Fruit fly (Drosophila melanogaster) whole organism, embryonic: ENCODE measurements around the gene CG12723.

ENCODE experiments used
- Abd-B ChIP-seq: fragments of 200-800 bp; sonication (Bioruptor generic); optimal IDR thresholded peaks from 2 replicates; lab custom pipeline; 2018; ENCODE audit warnings: missing biosample characterization, mild to moderate bottlenecking, missing genetic modification characterization, moderate library complexity
- Ada2b ChIP-seq: fragments of 200-800 bp; sonication (Bioruptor generic); IDR thresholded peaks from 2 replicates; pipeline ENCODE4 v1.3.6; 2022; ENCODE audit warnings: missing biosample characterization, missing genetic modification characterization
- Adf1 ChIP-seq: fragments of 200-800 bp; sonication (Bioruptor generic); IDR thresholded peaks from 2 replicates; pipeline ENCODE4 v1.3.6; 2022; ENCODE audit warnings: missing biosample characterization, missing genetic modification characterization
- B-H2 ChIP-seq: fragments of 200-800 bp; sonication (Bioruptor generic); optimal IDR thresholded peaks from 2 replicates; lab custom pipeline; 2018; ENCODE audit warnings: missing biosample characterization, mild to moderate bottlenecking, missing genetic modification characterization
- BtbVII ChIP-seq: fragments of 200-800 bp; sonication (Bioruptor generic); optimal IDR thresholded peaks from 3 replicates; lab custom pipeline; 2017; ENCODE audit warnings: missing biosample characterization, mild to moderate bottlenecking, missing genetic modification characterization
- Bteb2 ChIP-seq: fragments of 200-800 bp; sonication (Bioruptor generic); optimal IDR thresholded peaks from 2 replicates; lab custom pipeline; 2016; ENCODE audit warnings: missing biosample characterization, missing genetic modification characterization
- CG1024 ChIP-seq: fragments of 200-800 bp; sonication (Bioruptor generic); IDR thresholded peaks from 2 replicates; pipeline ENCODE4 v1.3.6; 2022; ENCODE audit warnings: missing biosample characterization, missing genetic modification characterization
- CG10431 ChIP-seq: fragments of 200-800 bp; sonication (Bioruptor generic); optimal IDR thresholded peaks from 3 replicates; lab custom pipeline; 2018; ENCODE audit warnings: missing biosample characterization, mild to moderate bottlenecking, missing genetic modification characterization
- CG10565 ChIP-seq: fragments of 200-800 bp; sonication (Bioruptor generic); optimal IDR thresholded peaks from 3 replicates; lab custom pipeline; 2016; ENCODE audit warnings: missing biosample characterization, mild to moderate bottlenecking, missing genetic modification characterization
- CG11723 ChIP-seq: fragments of 200-800 bp; sonication (Bioruptor generic); optimal IDR thresholded peaks from 2 replicates; lab custom pipeline; 2017; ENCODE audit warnings: missing biosample characterization, mild to moderate bottlenecking, missing genetic modification characterization
- CG12219 ChIP-seq: fragments of 200-800 bp; sonication (Bioruptor generic); optimal IDR thresholded peaks from 3 replicates; lab custom pipeline; 2018; ENCODE audit warnings: missing biosample characterization, mild to moderate bottlenecking, missing genetic modification characterization
- CG12744 ChIP-seq: fragments of 200-800 bp; sonication (Bioruptor generic); optimal IDR thresholded peaks from 2 replicates; lab custom pipeline; 2016; ENCODE audit warnings: missing biosample characterization, missing genetic modification characterization
- CG13287 ChIP-seq: fragments of 200-800 bp; sonication (Bioruptor generic); IDR thresholded peaks from 2 replicates; pipeline ENCODE4 v1.3.6; 2022; ENCODE audit warnings: missing biosample characterization, missing genetic modification characterization; ENCODE audit not compliant: partially characterized antibody
- CG18011 ChIP-seq: fragments of 200-800 bp; sonication (Bioruptor generic); optimal IDR thresholded peaks from 2 replicates; lab custom pipeline; 2017; ENCODE audit warnings: missing biosample characterization, missing genetic modification characterization, mild to moderate bottlenecking, moderate library complexity, missing genotype
- CG18599 ChIP-seq: fragments of 200-800 bp; sonication (Bioruptor generic); optimal IDR thresholded peaks from 3 replicates; lab custom pipeline; 2017; ENCODE audit warnings: missing biosample characterization, missing genetic modification characterization, mild to moderate bottlenecking, moderate library complexity, missing genetic modification reagents
- CG18619 ChIP-seq: fragments of 200-800 bp; sonication (Bioruptor generic); optimal IDR thresholded peaks from 3 replicates; lab custom pipeline; 2017; ENCODE audit warnings: missing biosample characterization, mild to moderate bottlenecking, missing genetic modification characterization
- CG3407 ChIP-seq: fragments of 200-800 bp; sonication (Bioruptor generic); optimal IDR thresholded peaks from 2 replicates; lab custom pipeline; 2018; ENCODE audit warnings: missing biosample characterization, mild to moderate bottlenecking, missing genetic modification characterization
- CG3838 ChIP-seq: fragments of 200-800 bp; sonication (Bioruptor generic); optimal IDR thresholded peaks from 3 replicates; lab custom pipeline; 2016; ENCODE audit warnings: missing biosample characterization, missing genetic modification characterization
- CG3847 ChIP-seq: fragments of 200-800 bp; sonication (Bioruptor generic); IDR thresholded peaks from 2 replicates; pipeline ENCODE4 v1.3.6; 2022; ENCODE audit warnings: missing biosample characterization, missing genetic modification characterization
- CG7745 ChIP-seq: fragments of 200-800 bp; sonication (Bioruptor generic); optimal IDR thresholded peaks from 2 replicates; lab custom pipeline; 2018; ENCODE audit warnings: missing biosample characterization, mild to moderate bottlenecking, missing genetic modification characterization, moderate library complexity
- CG8089 ChIP-seq: fragments of 200-800 bp; sonication (Bioruptor generic); optimal IDR thresholded peaks from 3 replicates; lab custom pipeline; 2016; ENCODE audit warnings: missing biosample characterization, missing genetic modification characterization
- CG8388 ChIP-seq: fragments of 200-800 bp; sonication (Bioruptor generic); optimal IDR thresholded peaks from 2 replicates; lab custom pipeline; 2019; ENCODE audit warnings: missing biosample characterization, mild to moderate bottlenecking, missing genetic modification characterization, moderate library complexity
- Dip3 ChIP-seq: fragments of 200-800 bp; sonication (Bioruptor generic); optimal IDR thresholded peaks from 3 replicates; lab custom pipeline; 2016; ENCODE audit warnings: missing biosample characterization, missing genetic modification characterization
- Ets97D ChIP-seq: fragments of 200-800 bp; sonication (Bioruptor generic); optimal IDR thresholded peaks from 3 replicates; lab custom pipeline; 2016; ENCODE audit warnings: missing biosample characterization, missing genetic modification characterization
- GATAe ChIP-seq: fragments of 200-800 bp; sonication (Bioruptor generic); conservative IDR thresholded peaks from 2 replicates; pipeline ENCODE4 v1.3.6; 2022; ENCODE audit warnings: missing biosample characterization, missing genetic modification characterization
- HLH4C ChIP-seq: fragments of 200-800 bp; sonication (Bioruptor generic); IDR thresholded peaks from 3 replicates; pipeline ENCODE4 v1.3.6; 2022; ENCODE audit warnings: missing biosample characterization, missing genetic modification characterization; ENCODE audit not compliant: partially characterized antibody
- Max ChIP-seq: fragments of 200-800 bp; sonication (Bioruptor generic); optimal IDR thresholded peaks from 2 replicates; lab custom pipeline; 2016; ENCODE audit warnings: missing biosample characterization, mild to moderate bottlenecking, missing genetic modification characterization
- NC2β ChIP-seq: fragments of 200-800 bp; sonication (Bioruptor generic); optimal IDR thresholded peaks from 2 replicates; lab custom pipeline; 2016; ENCODE audit warnings: missing biosample characterization, missing genetic modification characterization
- PHDP ChIP-seq: fragments of 200-800 bp; sonication (Bioruptor generic); optimal IDR thresholded peaks from 3 replicates; lab custom pipeline; 2018; ENCODE audit warnings: missing biosample characterization, mild to moderate bottlenecking, missing genetic modification characterization, moderate library complexity
- Scr ChIP-seq: fragments of 200-800 bp; sonication (Bioruptor generic); IDR thresholded peaks from 2 replicates; pipeline ENCODE4 v1.3.6; 2022; ENCODE audit warnings: missing biosample characterization, missing genetic modification characterization; ENCODE audit not compliant: partially characterized antibody
- Side ChIP-seq: fragments of 200-800 bp; sonication (Bioruptor generic); optimal IDR thresholded peaks from 2 replicates; lab custom pipeline; 2016; ENCODE audit warnings: missing biosample characterization, missing genetic modification characterization
- Six4 ChIP-seq: fragments of 200-800 bp; sonication (Bioruptor generic); optimal IDR thresholded peaks from 2 replicates; lab custom pipeline; 2016; ENCODE audit warnings: missing biosample characterization, missing genetic modification characterization
- Sox102F ChIP-seq: fragments of 200-800 bp; sonication (Bioruptor generic); optimal IDR thresholded peaks from 2 replicates; lab custom pipeline; 2018; ENCODE audit warnings: missing biosample characterization, mild to moderate bottlenecking, missing genetic modification characterization, moderate library complexity
- Spps ChIP-seq: fragments of 200-800 bp; sonication (Bioruptor generic); optimal IDR thresholded peaks from 2 replicates; lab custom pipeline; 2018; ENCODE audit warnings: missing biosample characterization, mild to moderate bottlenecking, missing genetic modification characterization
- TFAM ChIP-seq: fragments of 200-800 bp; sonication (Bioruptor generic); optimal IDR thresholded peaks from 2 replicates; lab custom pipeline; 2017; ENCODE audit warnings: missing biosample characterization, missing genetic modification characterization, inconsistent platforms
- ap ChIP-seq: fragments of 200-800 bp; sonication (Bioruptor generic); IDR thresholded peaks from 2 replicates; pipeline ENCODE4 v1.3.6; 2022; ENCODE audit warnings: missing biosample characterization, missing genetic modification characterization
- ato ChIP-seq: fragments of 200-800 bp; sonication (Bioruptor generic); IDR thresholded peaks from 2 replicates; pipeline ENCODE4 v1.3.6; 2022; ENCODE audit warnings: missing biosample characterization, missing genetic modification characterization; ENCODE audit not compliant: partially characterized antibody
- bowl ChIP-seq: fragments of 200-800 bp; sonication (Bioruptor generic); IDR thresholded peaks from 2 replicates; pipeline ENCODE4 v1.3.6; 2022; ENCODE audit warnings: missing biosample characterization, missing genetic modification characterization
- cas ChIP-seq: fragments of 200-800 bp; sonication (Bioruptor generic); IDR thresholded peaks from 2 replicates; pipeline ENCODE4 v1.3.6; 2022; ENCODE audit warnings: missing biosample characterization, missing genetic modification characterization
- chn ChIP-seq: fragments of 200-800 bp; sonication (Bioruptor generic); optimal IDR thresholded peaks from 2 replicates; lab custom pipeline; 2016; ENCODE audit warnings: missing biosample characterization, missing genetic modification characterization
- ci ChIP-seq: fragments of 200-800 bp; sonication (Bioruptor generic); IDR thresholded peaks from 3 replicates; pipeline ENCODE4 v1.3.6; 2022; ENCODE audit warnings: missing biosample characterization, missing genetic modification characterization
- crc ChIP-seq: fragments of 200-800 bp; sonication (Bioruptor generic); optimal IDR thresholded peaks from 2 replicates; lab custom pipeline; 2016; ENCODE audit warnings: missing biosample characterization, missing genetic modification characterization
- dimm ChIP-seq: fragments of 200-800 bp; sonication (Bioruptor generic); IDR thresholded peaks from 2 replicates; pipeline ENCODE4 v1.3.6; 2022; ENCODE audit warnings: missing biosample characterization, missing genetic modification characterization
- dysf ChIP-seq: fragments of 200-800 bp; sonication (Bioruptor generic); IDR thresholded peaks from 3 replicates; pipeline ENCODE4 v1.3.6; 2022; ENCODE audit warnings: missing biosample characterization, missing genetic modification characterization
- eyg ChIP-seq: fragments of 200-800 bp; sonication (Bioruptor generic); optimal IDR thresholded peaks from 3 replicates; lab custom pipeline; 2016; ENCODE audit warnings: missing biosample characterization, missing genetic modification characterization
- gce ChIP-seq: fragments of 200-800 bp; sonication (Bioruptor generic); IDR thresholded peaks from 3 replicates; pipeline ENCODE4 v1.3.6; 2022; ENCODE audit warnings: missing biosample characterization, missing genetic modification characterization
- lbe ChIP-seq: fragments of 200-800 bp; sonication (Bioruptor generic); optimal IDR thresholded peaks from 2 replicates; lab custom pipeline; 2016; ENCODE audit warnings: missing biosample characterization, mild to moderate bottlenecking, missing genetic modification characterization
- nau ChIP-seq: fragments of 200-800 bp; sonication (Bioruptor generic); optimal IDR thresholded peaks from 3 replicates; lab custom pipeline; 2017; ENCODE audit warnings: missing biosample characterization, mild to moderate bottlenecking, missing genetic modification characterization, missing genetic modification reagents
- sd ChIP-seq: fragments of 200-800 bp; sonication (Bioruptor generic); optimal IDR thresholded peaks from 3 replicates; lab custom pipeline; 2018; ENCODE audit warnings: missing biosample characterization, mild to moderate bottlenecking, missing genetic modification characterization, moderate library complexity
- wor ChIP-seq: fragments of 200-800 bp; sonication (Bioruptor generic); IDR thresholded peaks from 2 replicates; pipeline ENCODE4 v1.3.6; 2022; ENCODE audit warnings: missing biosample characterization, missing genetic modification characterization
- z ChIP-seq: fragments of 200-800 bp; sonication (Bioruptor generic); IDR thresholded peaks from 3 replicates; pipeline ENCODE4 v1.3.6; 2022; ENCODE audit warnings: missing biosample characterization, missing genetic modification characterization

The CG12723 gene

DNA sequence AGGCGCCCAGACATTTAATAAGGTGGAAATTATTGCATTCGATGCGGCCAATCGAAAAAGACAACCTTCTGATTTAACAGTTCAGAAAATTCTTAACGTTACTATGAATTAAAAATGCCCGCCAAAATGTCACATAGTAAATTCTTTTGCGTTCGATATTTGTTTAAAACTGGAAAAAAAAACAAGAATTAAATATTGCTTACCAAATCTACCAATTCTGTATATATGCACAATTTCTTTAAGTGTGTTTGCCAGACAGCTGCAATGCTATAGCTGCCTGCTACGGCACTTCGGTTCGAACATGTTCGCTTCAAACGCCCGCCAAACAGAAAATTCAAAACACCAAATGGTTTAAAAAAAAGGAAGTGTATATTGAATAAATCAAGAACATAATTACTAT is 22.4 kb upstream of the CG12723 start (continued):
- peak; percentile 37 for TF ChIP-seq ap
- TF ChIP-seq cas (GFP tag; lab: Robert Waterston, UW): 0 out of 2 replicates have a peak, but pooled peaks have one; percentile 36
- no peak for TF ChIP-seq TFAM (GFP tag; lab: Kevin White, UChicago)
- no peak for TF ChIP-seq CG7745 (tag; lab: Kevin White, UChicago)
- peak; percentile 43 for TF ChIP-seq nau (GFP tag; lab: Kevin White, UChicago)
- TF ChIP-seq CG13287 (GFP tag; lab: Robert Waterston, UW): no peak
- TF ChIP-seq CG8089: peak; percentile 48
- TF ChIP-seq Abd-B (GFP tag; lab: Kevin White, UChicago): peak; percentile 27
- no peak for TF ChIP-seq z (GFP tag; lab: Robert Waterston, UW)
- peak; percentile 62 for TF ChIP-seq dysf (GFP tag; lab: Robert Waterston, UW)
- TF ChIP-seq Spps (tag; lab: Kevin White, UChicago): peak; percentile 49
- TF ChIP-seq BtbVII (GFP tag; lab: Kevin White, UChicago): no peak
- TF ChIP-seq CG10431 (GFP tag; lab: Kevin White, UChicago): no peak
- TF ChIP-seq CG10565 (GFP tag; lab: Kevin White, UChicago): no peak
- peak; percentile 35 for TF ChIP-seq Ets97D (GFP tag; lab: Kevin White, UChicago)
- no peak for TF ChIP-seq ato (GFP tag; lab: Robert Waterston, UW)
- peak; percentile 38 for TF ChIP-seq Six4 (GFP tag; lab: Kevin White, UChicago)
- peak; percentile 74 for TF ChIP-seq PHDP
- peak; percentile 36 for TF ChIP-seq Bteb2
- no peak for TF ChIP-seq lbe (GFP tag; lab: Kevin White, UChicago)
- TF ChIP-seq Scr: no peak
- TF ChIP-seq Ada2b (GFP tag; lab: Robert Waterston, UW): peak; percentile 64; the same call in 1 of the 2 replicates
- TF ChIP-seq wor (GFP tag; lab: Robert Waterston, UW): no peak
- peak; percentile 49 for TF ChIP-seq Max (GFP tag; lab: Kevin White, UChicago)
- TF ChIP-seq bowl (GFP tag; lab: Robert Waterston, UW): no peak
- TF ChIP-seq ci (GFP tag; lab: Robert Waterston, UW): peak; percentile 88
- 0 out of 2 replicates have a peak, but pooled peaks have one; percentile 14 for TF ChIP-seq Adf1 (GFP tag; lab: Robert Waterston, UW)
- TF ChIP-seq CG3847 (GFP tag; lab: Robert Waterston, UW): peak; percentile 39
- no peak for TF ChIP-seq dimm (GFP tag; lab: Robert Waterston, UW)
- peak; percentile 32 for TF ChIP-seq CG18599 (GFP tag; lab: Kevin White, UChicago)
- TF ChIP-seq CG18619 (GFP tag; lab: Kevin White, UChicago): peak; percentile 32
- TF ChIP-seq CG8388 (GFP tag; lab: Kevin White, UChicago): peak; percentile 58
- peak; percentile 98 for TF ChIP-seq CG18011 (GFP tag; lab: Kevin White, UChicago)
- no peak for TF ChIP-seq gce (GFP tag; lab: Robert Waterston, UW)
- peak; percentile 65 for TF ChIP-seq chn (GFP tag; lab: Kevin White, UChicago)
- TF ChIP-seq sd (tag; lab: Kevin White, UChicago): no peak
- no peak for TF ChIP-seq B-H2 (GFP tag; lab: Kevin White, UChicago)
- no peak for TF ChIP-seq CG11723 (GFP tag; lab: Kevin White, UChicago)
- peak; percentile 68 for TF ChIP-seq Side (GFP tag; lab: Kevin White, UChicago)
- peak; percentile 46; the same call in 1 of the 2 replicates for TF ChIP-seq CG1024
- peak; percentile 74 for TF ChIP-seq Sox102F
- peak; percentile 61 for TF ChIP-seq NC2β (GFP tag; lab: Kevin White, UChicago)
- TF ChIP-seq GATAe (GFP tag; lab: Robert Waterston, UW): no peak
- peak; percentile 46 for TF ChIP-seq eyg (GFP tag; lab: Kevin White, UChicago)
- TF ChIP-seq CG3407 (GFP tag; lab: Kevin White, UChicago): no peak
- TF ChIP-seq CG3838 (GFP tag; lab: Kevin White, UChicago): no peak
- TF ChIP-seq CG12744: peak; percentile 63
- TF ChIP-seq crc (GFP tag; lab: Kevin White, UChicago): peak; percentile 43
- TF ChIP-seq CG12219 (GFP tag; lab: Kevin White, UChicago): peak; percentile 3
- TF ChIP-seq HLH4C (GFP tag; lab: Robert Waterston, UW): no peak
- peak; percentile 54 for TF ChIP-seq Dip3 (GFP tag; lab: Kevin White, UChicago)
